Fruit fly (Drosophila melanogaster) whole organism, wandering third instar larva: Measurements from ENCODE around the gene CG43675.

Experiments
- Abd-B ChIP-seq: fragments of >200 bp; optimal IDR thresholded peaks from 2 replicates; lab custom pipeline; 2017; ENCODE audit warnings: missing biosample characterization, missing genetic modification characterization
- CG32264 ChIP-seq: fragments of 200-800 bp; sonication (Bioruptor generic); optimal IDR thresholded peaks from 2 replicates; lab custom pipeline; 2016; ENCODE audit warnings: missing biosample characterization, missing genetic modification characterization
- CG9705 ChIP-seq: fragments of 200-800 bp; sonication (Bioruptor generic); optimal IDR thresholded peaks from 2 replicates; lab custom pipeline; 2018; ENCODE audit warnings: missing biosample characterization, mild to moderate bottlenecking, missing genetic modification characterization
- CrebA ChIP-seq: fragments of 200-800 bp; sonication (Bioruptor generic); optimal IDR thresholded peaks from 2 replicates; lab custom pipeline; 2016; ENCODE audit warnings: missing biosample characterization, mild to moderate bottlenecking, missing genetic modification characterization, borderline replicate concordance
- Dfd ChIP-seq: fragments of >200 bp; optimal IDR thresholded peaks from 2 replicates; lab custom pipeline; 2017; ENCODE audit warnings: missing biosample characterization, missing genetic modification characterization
- Dif ChIP-seq: fragments of 200-275, 200-300 bp; sonication (Bioruptor generic); optimal IDR thresholded peaks from 2 replicates; lab custom pipeline; 2018; ENCODE audit warnings: missing biosample characterization, missing genetic modification characterization; ENCODE audit not compliant: partially characterized antibody
- GATAd ChIP-seq: sonication (Bioruptor generic); optimal IDR thresholded peaks from 2 replicates; lab custom pipeline; 2016; ENCODE audit warnings: missing biosample characterization, missing genetic modification characterization
- HLH106 ChIP-seq: fragments of 200-800 bp; optimal IDR thresholded peaks from 3 replicates; lab custom pipeline; 2019; ENCODE audit warnings: missing biosample characterization, mild to moderate bottlenecking, missing genetic modification characterization, moderate library complexity
- Hnf4 ChIP-seq: fragments of 200-800 bp; sonication (Bioruptor generic); optimal IDR thresholded peaks from 2 replicates; lab custom pipeline; 2016; ENCODE audit warnings: missing biosample characterization, mild to moderate bottlenecking, missing genetic modification characterization
- Hr78 ChIP-seq: fragments of >200 bp; optimal IDR thresholded peaks from 2 replicates; lab custom pipeline; 2017; ENCODE audit warnings: missing biosample characterization, missing genetic modification characterization
- Hr83 ChIP-seq: fragments of 200-300 bp; sonication (Bioruptor generic); optimal IDR thresholded peaks from 2 replicates; lab custom pipeline; 2016; ENCODE audit warnings: missing biosample characterization, mild to moderate bottlenecking, missing genetic modification characterization, moderate library complexity; ENCODE audit not compliant: poor library complexity, severe bottlenecking
- Jra ChIP-seq: sonication (Bioruptor generic); optimal IDR thresholded peaks from 2 replicates; lab custom pipeline; 2016; ENCODE audit warnings: missing biosample characterization, missing genetic modification characterization
- Mio ChIP-seq: sonication (Bioruptor generic); optimal IDR thresholded peaks from 2 replicates; lab custom pipeline; 2016; ENCODE audit warnings: missing biosample characterization, missing genetic modification characterization
- Myc ChIP-seq: fragments of >200 bp; optimal IDR thresholded peaks from 2 replicates; lab custom pipeline; 2017
- N ChIP-seq: fragments of >200 bp; optimal IDR thresholded peaks from 2 replicates; lab custom pipeline; 2018; ENCODE audit warnings: missing biosample characterization, missing external identifiers, missing genetic modification characterization
- OdsH ChIP-seq: fragments of 200-800 bp; sonication (Bioruptor generic); optimal IDR thresholded peaks from 2 replicates; lab custom pipeline; 2016; ENCODE audit warnings: missing biosample characterization, mild to moderate bottlenecking, missing genetic modification characterization
- Rel ChIP-seq, 2 experiments: fragments of 200-800 bp; sonication (Bioruptor generic) in 1 of 2; optimal IDR thresholded peaks; 2 replicates in 1 of 2; 3 replicates in 1 of 2; lab custom pipeline; 2016 to 2019; ENCODE audit warnings: mild to moderate bottlenecking in 2 of 2, missing biosample characterization in 2 of 2, missing genetic modification characterization in 2 of 2, moderate library complexity in 1 of 2
- Sp1 ChIP-seq: fragments of 200-800 bp; sonication (Bioruptor generic); optimal IDR thresholded peaks from 3 replicates; lab custom pipeline; 2019; ENCODE audit warnings: missing biosample characterization, mild to moderate bottlenecking, missing genetic modification characterization, moderate library complexity
- Vsx2 ChIP-seq: fragments of 200-300, 225-300 bp; sonication (Bioruptor generic); optimal IDR thresholded peaks from 2 replicates; lab custom pipeline; 2018; ENCODE audit warnings: missing biosample characterization, missing genetic modification characterization; ENCODE audit not compliant: partially characterized antibody
- br ChIP-seq: fragments of 200-800 bp; sonication (Bioruptor generic); optimal IDR thresholded peaks from 2 replicates; lab custom pipeline; 2016; ENCODE audit warnings: missing biosample characterization, missing genetic modification characterization
- brk ChIP-seq: fragments of 200-800 bp; sonication (Bioruptor generic); optimal IDR thresholded peaks from 2 replicates; lab custom pipeline; 2016; ENCODE audit warnings: missing biosample characterization, mild to moderate bottlenecking, missing genetic modification characterization
- dl ChIP-seq, 2 experiments: fragments of 175-275, 200-275 bp in 1 of 2; fragments of 200-275 bp in 1 of 2; sonication (Bioruptor generic); optimal IDR thresholded peaks; lab custom pipeline; 2018; ENCODE audit warnings: mild to moderate bottlenecking in 2 of 2, missing biosample characterization in 2 of 2, missing genetic modification characterization in 2 of 2, moderate library complexity in 2 of 2; ENCODE audit not compliant: partially characterized antibody in 2 of 2, insufficient read depth in 1 of 2
- dmrt93B ChIP-seq: fragments of 200-800 bp; sonication (Bioruptor generic); optimal IDR thresholded peaks from 2 replicates; lab custom pipeline; 2018; ENCODE audit warnings: missing biosample characterization, mild to moderate bottlenecking, missing genetic modification characterization
- dsf ChIP-seq: sonication (Bioruptor generic); optimal IDR thresholded peaks from 2 replicates; lab custom pipeline; 2016; ENCODE audit warnings: missing biosample characterization, missing genetic modification characterization, borderline replicate concordance
- ey ChIP-seq: fragments of 200-800 bp; sonication (Bioruptor generic); optimal IDR thresholded peaks from 2 replicates; lab custom pipeline; 2016; ENCODE audit warnings: missing biosample characterization, missing genetic modification characterization
- foxo ChIP-seq, 2 experiments: fragments of 200-800 bp; sonication (Bioruptor generic); optimal IDR thresholded peaks; 2 replicates in 1 of 2; 3 replicates in 1 of 2; lab custom pipeline; 2016 to 2017; ENCODE audit warnings: missing biosample characterization in 2 of 2, missing genetic modification characterization in 2 of 2
- fru ChIP-seq: fragments of 200-800 bp; sonication (Bioruptor generic); optimal IDR thresholded peaks from 3 replicates; lab custom pipeline; 2016; ENCODE audit warnings: missing biosample characterization, mild to moderate bottlenecking, missing genetic modification characterization
- h ChIP-seq: fragments of 200-800 bp; sonication (Bioruptor generic); optimal IDR thresholded peaks from 3 replicates; lab custom pipeline; 2016; ENCODE audit warnings: missing biosample characterization, mild to moderate bottlenecking, missing genetic modification characterization
- jim ChIP-seq: fragments of 175-275, 200-325 bp; sonication (Bioruptor generic); optimal IDR thresholded peaks from 2 replicates; lab custom pipeline; 2016; ENCODE audit warnings: missing biosample characterization, mild to moderate bottlenecking, missing genetic modification characterization
- lola ChIP-seq: fragments of >200 bp; optimal IDR thresholded peaks from 2 replicates; lab custom pipeline; 2017; ENCODE audit warnings: missing biosample characterization, missing genetic modification characterization
- pan ChIP-seq: fragments of >200 bp; optimal IDR thresholded peaks from 2 replicates; lab custom pipeline; 2017
- psq ChIP-seq: fragments of 200-800 bp; sonication (Bioruptor generic); optimal IDR thresholded peaks from 3 replicates; lab custom pipeline; 2017; ENCODE audit warnings: missing biosample characterization, mild to moderate bottlenecking, missing genetic modification characterization, moderate library complexity
- rgr ChIP-seq: fragments of 200-800 bp; sonication (Bioruptor generic); optimal IDR thresholded peaks from 3 replicates; lab custom pipeline; 2016; ENCODE audit warnings: missing biosample characterization, mild to moderate bottlenecking, missing genetic modification characterization
- sage ChIP-seq: fragments of 200-800 bp; sonication (Bioruptor generic); optimal IDR thresholded peaks from 2 replicates; lab custom pipeline; 2016; ENCODE audit warnings: missing biosample characterization, mild to moderate bottlenecking, missing genetic modification characterization
- sv ChIP-seq: fragments of 200-800 bp; sonication (Bioruptor generic); optimal IDR thresholded peaks from 3 replicates; lab custom pipeline; 2016; ENCODE audit warnings: missing biosample characterization, missing genetic modification characterization
- tai ChIP-seq: sonication (Bioruptor generic); optimal IDR thresholded peaks from 2 replicates; lab custom pipeline; 2016; ENCODE audit warnings: missing biosample characterization, missing genetic modification characterization
- usp ChIP-seq: fragments of >200 bp; optimal IDR thresholded peaks from 2 replicates; lab custom pipeline; 2017; ENCODE audit warnings: missing biosample characterization, missing genetic modification characterization
- woc ChIP-seq: sonication (Bioruptor generic); optimal IDR thresholded peaks from 2 replicates; lab custom pipeline; 2016; ENCODE audit warnings: missing biosample characterization, mild to moderate bottlenecking, missing genetic modification characterization

Gene CG43675

dm6 chr3R:9399074-9399473 lies 43.8 kb downstream of the CG43675 start:
- TF ChIP-seq rgr (no peak), CrebA (no peak), Sp1 (GFP tag; lab: Kevin White, UChicago) (no peak), GATAd (no peak), Dfd (GFP tag; lab: Kevin White, UChicago) (no peak), CG32264 (GFP tag; lab: Kevin White, UChicago) (no peak), Hr78 (GFP tag; lab: Kevin White, UChicago) (no peak), HLH106 (no peak), dl (GFP tag; optimal IDR thresholded peaks at IDR 0.05; lab: Kevin White, UChicago; ENCODE audit: insufficient read depth in 1 of 2, partially characterized antibody in 2 of 2) (no peak), Myc (no peak), dmrt93B (GFP tag; lab: Kevin White, UChicago) (no peak), pan (lab: Kevin White, UChicago) (no peak), Mio (GFP tag; lab: Kevin White, UChicago) (no peak), sage (no peak), Hnf4 (GFP tag; lab: Kevin White, UChicago) (no peak), CG9705 (GFP tag; lab: Kevin White, UChicago) (no peak), dsf (GFP tag; lab: Kevin White, UChicago) (no peak), OdsH (GFP tag; lab: Kevin White, UChicago) (no peak), sv (no peak)
- TF ChIP-seq, all 38 proteins: peak for 0

- TF ChIP-seq usp (GFP tag; lab: Kevin White, UChicago) (no peak), brk (GFP tag; lab: Kevin White, UChicago) (no peak), Myc (no peak), dmrt93B (GFP tag; lab: Kevin White, UChicago) (peak; percentile 45), lola (no peak), CG32264 (GFP tag; lab: Kevin White, UChicago) (no peak), ey (GFP tag; lab: Kevin White, UChicago) (peak; percentile 75), GATAd (no peak), psq (peak; percentile 72), CG9705 (GFP tag; lab: Kevin White, UChicago) (peak; percentile 55), CrebA (no peak), br (GFP tag; lab: Kevin White, UChicago) (peak; percentile 47), Hr83 (GFP tag; lab: Kevin White, UChicago) (peak; percentile 75), pan (lab: Kevin White, UChicago) (no peak), Dif (GFP tag; lab: Kevin White, UChicago) (no peak), dsf (GFP tag; lab: Kevin White, UChicago) (peak; percentile 57), woc (GFP tag; lab: Kevin White, UChicago) (peak; percentile 76), foxo (GFP tag; optimal IDR thresholded peaks at IDR 0.05; lab: Kevin White, UChicago) (peak in 1 of 2 experiments; percentile 89), Hr78 (GFP tag; lab: Kevin White, UChicago) (no peak), jim (GFP tag; lab: Kevin White, UChicago) (peak; percentile 11), Dfd (GFP tag; lab: Kevin White, UChicago) (no peak), Vsx2 (no peak), OdsH (GFP tag; lab: Kevin White, UChicago) (peak; percentile 78), dl (GFP tag; optimal IDR thresholded peaks at IDR 0.05; lab: Kevin White, UChicago; ENCODE audit: insufficient read depth in 1 of 2, partially characterized antibody in 2 of 2) (no peak), HLH106 (peak; percentile 76), Mio (GFP tag; lab: Kevin White, UChicago) (no peak), sage (peak; percentile 65), Rel (GFP tag; optimal IDR thresholded peaks at IDR 0.05; lab: Kevin White, UChicago) (no peak), Rel (tag; optimal IDR thresholded peaks at IDR 0.05; lab: Kevin White, UChicago) (peak; percentile 68), tai (no peak), rgr (peak; percentile 87), h (GFP tag; lab: Kevin White, UChicago) (peak; percentile 81), Abd-B (no peak), Hnf4 (GFP tag; lab: Kevin White, UChicago) (peak; percentile 86), N (no peak), sv (peak; percentile 73), Jra (GFP tag; lab: Kevin White, UChicago) (peak; percentile 70), Sp1 (GFP tag; lab: Kevin White, UChicago) (peak; percentile 75), fru (GFP tag; lab: Kevin White, UChicago) (peak; percentile 69)
Observed at dm6 chr3R:9399951-9400392, 44.7 kb downstream of the CG43675 start, which contains the start of gene CG34117. CG34117 (minus strand) TSS chr3R:9400053.
